Worm (Caenorhabditis elegans): ENCODE data around the gene sir-2.2.

sir-2.2 gene

ce11 chrX:13353530-13353929, 25.7 kb downstream of the sir-2.2 start (continued):
- peak; percentile 39 to 85 for TF ChIP-seq mdl-1 (tag; optimal IDR thresholded peaks at IDR 0.05)
- TF ChIP-seq nhr-11 (tag; optimal IDR thresholded peaks at IDR 0.05) = peak; percentile 57
- peak; percentile 74 for TF ChIP-seq nhr-102 (tag; optimal IDR thresholded peaks at IDR 0.05)
- TF ChIP-seq D1046.2 (GFP tag; IDR thresholded peaks at IDR 0.05) = no peak
- TF ChIP-seq mes-2 (tag; optimal IDR thresholded peaks at IDR 0.05; ENCODE audit: poor library complexity, severe bottlenecking) = peak; percentile 40
- peak; percentile 98 for TF ChIP-seq mxl-3 (GFP tag; optimal IDR thresholded peaks at IDR 0.05)
- TF ChIP-seq ceh-82 (tag; optimal IDR thresholded peaks at IDR 0.05) = no peak
- no peak for TF ChIP-seq skn-1 (tag; optimal IDR thresholded peaks at IDR 0.05)
- TF ChIP-seq ces-1 (GFP tag; optimal IDR thresholded peaks at IDR 0.05) = no peak
- TF ChIP-seq duxl-1 (tag; optimal IDR thresholded peaks at IDR 0.05; ENCODE audit: poor library complexity) = peak; percentile 28
- TF ChIP-seq snpc-1.2 (GFP tag; IDR thresholded peaks at IDR 0.05) = no peak
- peak; percentile 99 for TF ChIP-seq mxl-2 (GFP tag; conservative IDR thresholded peaks at IDR 0.05)
- TF ChIP-seq nhr-10 (tag; optimal IDR thresholded peaks at IDR 0.05) = peak; percentile 80
- TF ChIP-seq nhr-77 (tag; optimal IDR thresholded peaks at IDR 0.05) = peak; percentile 79
- no peak for TF ChIP-seq nhr-42 (GFP tag; IDR thresholded peaks at IDR 0.05)
- 0 out of 2 replicates have a peak, but pooled peaks have one; percentile 36 for TF ChIP-seq php-3 (GFP tag; IDR thresholded peaks at IDR 0.05)
- TF ChIP-seq jun-1 (tag; optimal IDR thresholded peaks at IDR 0.05) = no peak
- TF ChIP-seq fkh-10 (GFP tag; optimal IDR thresholded peaks at IDR 0.05) = no peak
- peak; percentile 63; the same call in 1 of the 2 replicates for TF ChIP-seq tra-1 (GFP tag; IDR thresholded peaks at IDR 0.05)
- peak; percentile 54 to 71 for TF ChIP-seq lsy-2 (tag; optimal IDR thresholded peaks at IDR 0.05)
- TF ChIP-seq ztf-7 (tag; optimal IDR thresholded peaks at IDR 0.05) = peak; percentile 41
- TF ChIP-seq F26F4.8 (GFP tag; conservative IDR thresholded peaks at IDR 0.05) = no peak
- no peak for TF ChIP-seq vab-7 (GFP tag; IDR thresholded peaks at IDR 0.05)
- no peak for TF ChIP-seq zfp-3 (GFP tag; conservative IDR thresholded peaks at IDR 0.05)
- TF ChIP-seq fos-1 (tag; optimal IDR thresholded peaks at IDR 0.05) = no peak
- TF ChIP-seq F44E2.7 (GFP tag; IDR thresholded peaks at IDR 0.05) = no peak
- 0 out of 2 replicates have a peak, but pooled peaks have one; percentile 30 for TF ChIP-seq lin-29 (GFP tag; IDR thresholded peaks at IDR 0.05)
- TF ChIP-seq lin-1 (GFP tag; IDR thresholded peaks at IDR 0.05) = 0 out of 2 replicates have a peak, but pooled peaks have one; percentile 21

- TF ChIP-seq pha-4 (GFP tag; IDR thresholded peaks at IDR 0.05) = no peak
- no peak for TF ChIP-seq pha-4 (tag; optimal IDR thresholded peaks at IDR 0.05)
- no peak for TF ChIP-seq lin-13 (GFP tag; optimal IDR thresholded peaks at IDR 0.05)
- peak in 1 of 2 experiments; percentile 78 for TF ChIP-seq hif-1 (tag; optimal IDR thresholded peaks at IDR 0.05)
- TF ChIP-seq hlh-11 (tag; optimal IDR thresholded peaks at IDR 0.05) = peak; percentile 80
- TF ChIP-seq F26F4.8 (GFP tag; conservative IDR thresholded peaks at IDR 0.05) = no peak
- no peak for TF ChIP-seq ceh-20 (GFP tag; IDR thresholded peaks at IDR 0.05)
- no peak for TF ChIP-seq madf-9 (GFP tag; conservative IDR thresholded peaks at IDR 0.05)
- TF ChIP-seq D1046.2 (GFP tag; IDR thresholded peaks at IDR 0.05) = no peak
- TF ChIP-seq daf-12 (tag; optimal IDR thresholded peaks at IDR 0.05) = no peak
- TF ChIP-seq egl-27 (tag; optimal IDR thresholded peaks at IDR 0.05) = no peak
- no peak for TF ChIP-seq ceh-82 (tag; optimal IDR thresholded peaks at IDR 0.05)
- TF ChIP-seq php-3 (GFP tag; IDR thresholded peaks at IDR 0.05) = no peak
- no peak for TF ChIP-seq F49E8.2 (tag; optimal IDR thresholded peaks at IDR 0.05; ENCODE audit: borderline replicate concordance)
- no peak for TF ChIP-seq R02D3.7 (tag; optimal IDR thresholded peaks at IDR 0.05)
- no peak for TF ChIP-seq fos-1 (tag; optimal IDR thresholded peaks at IDR 0.05)
- TF ChIP-seq nhr-102 (tag; optimal IDR thresholded peaks at IDR 0.05) = peak; percentile 48
- no peak for TF ChIP-seq F10B5.3 (tag; optimal IDR thresholded peaks at IDR 0.05)
- no peak for TF ChIP-seq jun-1 (tag; optimal IDR thresholded peaks at IDR 0.05)
- no peak for TF ChIP-seq nhr-111 (GFP tag; optimal IDR thresholded peaks at IDR 0.05)
- no peak for TF ChIP-seq ztf-11 (tag; optimal IDR thresholded peaks at IDR 0.05)
- no peak for TF ChIP-seq pqm-1 (tag; optimal IDR thresholded peaks at IDR 0.05)
- TF ChIP-seq unc-62 (GFP tag; optimal IDR thresholded peaks at IDR 0.05 in 1 of 2) = peak in 1 of 2 experiments; percentile 89
- no peak for TF ChIP-seq unc-62 (tag; optimal IDR thresholded peaks at IDR 0.05)
- peak; percentile 86 for TF ChIP-seq dmd-6 (GFP tag; IDR thresholded peaks at IDR 0.05)
- TF ChIP-seq gei-8 (GFP tag; optimal IDR thresholded peaks at IDR 0.05) = peak; percentile 74
- TF ChIP-seq daf-8 (GFP tag; IDR thresholded peaks at IDR 0.05) = no peak
- no peak for TF ChIP-seq nhr-41 (GFP tag; IDR thresholded peaks at IDR 0.05)
- TF ChIP-seq nhr-10 (tag; optimal IDR thresholded peaks at IDR 0.05) = no peak
Observed at ce11 chrX:13354672-13355407, 27.0 kb downstream of the sir-2.2 start.
